Worm (Caenorhabditis elegans) whole organism, L3 larva: ENCODE results near the gene clec-225.

Experiments
- R02D3.7 ChIP-seq: fragments of 150-350 bp; optimal IDR thresholded peaks from 2 replicates; lab custom pipeline; 2014; ENCODE audit warnings: missing biosample characterization, missing genetic modification characterization
- aly-2 ChIP-seq: fragments of 150-350 bp; optimal IDR thresholded peaks from 2 replicates; lab custom pipeline; 2014; ENCODE audit warnings: missing biosample characterization, missing genetic modification characterization
- ama-1 ChIP-seq: fragments of 150-350 bp; optimal IDR thresholded peaks from 2 replicates; lab custom pipeline; 2018
- ceh-16 ChIP-seq: sonication (generic microtip); optimal IDR thresholded peaks from 2 replicates; lab custom pipeline; 2017; ENCODE audit warnings: missing biosample characterization, missing genetic modification characterization
- ceh-28 ChIP-seq: fragments of 150-350 bp; optimal IDR thresholded peaks from 2 replicates; lab custom pipeline; 2014; ENCODE audit warnings: missing biosample characterization, missing genetic modification reagents, missing genetic modification characterization
- ceh-82 ChIP-seq: fragments of 150-350 bp; optimal IDR thresholded peaks from 2 replicates; lab custom pipeline; 2014; ENCODE audit warnings: missing biosample characterization, missing genetic modification characterization
- daf-12 ChIP-seq: fragments of 150-350 bp; optimal IDR thresholded peaks from 2 replicates; lab custom pipeline; 2014; ENCODE audit warnings: missing biosample characterization, missing genetic modification reagents, missing genetic modification characterization
- egl-27 ChIP-seq: sonication (generic microtip); optimal IDR thresholded peaks from 4 replicates; lab custom pipeline; 2017; ENCODE audit warnings: missing biosample characterization, missing genetic modification reagents, missing genetic modification characterization
- elt-1 ChIP-seq: fragments of 150-350 bp; optimal IDR thresholded peaks from 2 replicates; lab custom pipeline; 2014; ENCODE audit warnings: missing biosample characterization, missing genetic modification characterization
- elt-3 ChIP-seq, 3 experiments: fragments of 150-350 bp in 1 of 3; sonication (generic microtip) in 2 of 3; optimal IDR thresholded peaks; 2 replicates in 2 of 3; 4 replicates in 1 of 3; lab custom pipeline; 2014 to 2017; ENCODE audit warnings: missing biosample characterization in 3 of 3, missing genetic modification characterization in 3 of 3
- eor-1 ChIP-seq, 2 experiments: fragments of 150-350 bp; optimal IDR thresholded peaks; 2 replicates each; lab custom pipeline; 2014 to 2018; ENCODE audit warnings: missing biosample characterization in 2 of 2, missing genetic modification characterization in 2 of 2
- fkh-10 ChIP-seq: sonication (generic microtip); optimal IDR thresholded peaks from 2 replicates; lab custom pipeline; 2017; ENCODE audit warnings: missing biosample characterization, missing genetic modification reagents, missing genetic modification characterization
- fkh-2 ChIP-seq: fragments of 150-350 bp; optimal IDR thresholded peaks from 2 replicates; lab custom pipeline; 2014; ENCODE audit warnings: missing biosample characterization, missing genetic modification reagents, missing genetic modification characterization
- fos-1 ChIP-seq: fragments of 150-350 bp; optimal IDR thresholded peaks from 2 replicates; lab custom pipeline; 2014; ENCODE audit warnings: missing biosample characterization, missing genetic modification characterization
- hmg-11 ChIP-seq: sonication (generic microtip); optimal IDR thresholded peaks from 2 replicates; lab custom pipeline; 2016; ENCODE audit warnings: missing genetic modification characterization, missing compliant biosample characterization
- jun-1 ChIP-seq: fragments of 150-350 bp; optimal IDR thresholded peaks from 2 replicates; lab custom pipeline; 2014; ENCODE audit warnings: missing biosample characterization, missing genetic modification reagents, missing genetic modification characterization
- lin-15B ChIP-seq: fragments of 150-350 bp; optimal IDR thresholded peaks from 2 replicates; lab custom pipeline; 2014; ENCODE audit warnings: missing biosample characterization, missing genetic modification characterization
- lin-39 ChIP-seq: fragments of 150-350 bp; optimal IDR thresholded peaks from 2 replicates; lab custom pipeline; 2018; ENCODE audit warnings: missing biosample characterization, missing genetic modification reagents, missing genetic modification characterization
- mdl-1 ChIP-seq: fragments of 150-350 bp; optimal IDR thresholded peaks from 2 replicates; lab custom pipeline; 2014; ENCODE audit warnings: missing biosample characterization, missing genetic modification characterization
- mml-1 ChIP-seq: fragments of 150-350 bp; sonication (generic microtip); optimal IDR thresholded peaks from 3 replicates; lab custom pipeline; 2014; ENCODE audit warnings: missing biosample characterization, missing genetic modification characterization
- nfya-1 ChIP-seq: sonication (generic microtip); optimal IDR thresholded peaks from 2 replicates; lab custom pipeline; 2017; ENCODE audit warnings: missing genetic modification characterization, mild to moderate bottlenecking, missing compliant biosample characterization, antibody characterized with exemption, moderate library complexity; ENCODE audit not compliant: insufficient read depth
- nhr-11 ChIP-seq: fragments of 150-350 bp; optimal IDR thresholded peaks from 2 replicates; lab custom pipeline; 2014; ENCODE audit warnings: missing biosample characterization, missing genetic modification characterization
- nhr-23 ChIP-seq: fragments of 150-350 bp; optimal IDR thresholded peaks from 2 replicates; lab custom pipeline; 2014; ENCODE audit warnings: missing biosample characterization, missing genetic modification reagents, missing genetic modification characterization
- nhr-43 ChIP-seq: sonication (generic microtip); optimal IDR thresholded peaks from 2 replicates; lab custom pipeline; 2016; ENCODE audit warnings: mild to moderate bottlenecking, missing genetic modification characterization, missing compliant biosample characterization; ENCODE audit not compliant: poor library complexity, severe bottlenecking
- nhr-76 ChIP-seq: fragments of 150-350 bp; sonication (generic microtip); optimal IDR thresholded peaks from 5 replicates; lab custom pipeline; 2014; ENCODE audit warnings: missing biosample characterization, missing genetic modification characterization
- pha-4 ChIP-seq: fragments of 150-350 bp; optimal IDR thresholded peaks from 2 replicates; lab custom pipeline; 2014; ENCODE audit warnings: missing biosample characterization, missing genetic modification reagents, missing genetic modification characterization
- pqm-1 ChIP-seq: fragments of 150-350 bp; optimal IDR thresholded peaks from 2 replicates; lab custom pipeline; 2017; ENCODE audit warnings: missing biosample characterization, missing genetic modification characterization, inconsistent platforms
- skn-1 ChIP-seq: fragments of 150-350 bp; optimal IDR thresholded peaks from 2 replicates; lab custom pipeline; 2014; ENCODE audit warnings: missing biosample characterization, missing genetic modification characterization
- snpc-4 ChIP-seq: fragments of 150-350 bp; optimal IDR thresholded peaks from 2 replicates; lab custom pipeline; 2014; ENCODE audit warnings: missing biosample characterization, missing genetic modification characterization
- tbx-2 ChIP-seq: sonication (generic microtip); optimal IDR thresholded peaks from 2 replicates; lab custom pipeline; 2016; ENCODE audit warnings: mild to moderate bottlenecking, missing genetic modification characterization, missing compliant biosample characterization
- unc-62 ChIP-seq: fragments of 150-350 bp; sonication (generic microtip); optimal IDR thresholded peaks from 4 replicates; lab custom pipeline; 2014; ENCODE audit warnings: missing biosample characterization, missing genetic modification reagents, missing genetic modification characterization

Gene clec-225

ce11 chrV:13162885-13163284, 28.2 kb upstream of the clec-225 start:
- peak; percentile 81 for TF ChIP-seq snpc-4 (tag; lab: Kevin White, UChicago)
- TF ChIP-seq fkh-2: no peak
- TF ChIP-seq, all 47 proteins: peak for 1

ce11 chrV:13161052-13161451, 26.4 kb upstream of the clec-225 start:
- no peak for TF ChIP-seq ceh-28
- TF ChIP-seq lin-39 (tag; lab: Kevin White, UChicago): peak; percentile 11
- no peak for TF ChIP-seq ceh-82
- TF ChIP-seq pqm-1: no peak

DNA sequence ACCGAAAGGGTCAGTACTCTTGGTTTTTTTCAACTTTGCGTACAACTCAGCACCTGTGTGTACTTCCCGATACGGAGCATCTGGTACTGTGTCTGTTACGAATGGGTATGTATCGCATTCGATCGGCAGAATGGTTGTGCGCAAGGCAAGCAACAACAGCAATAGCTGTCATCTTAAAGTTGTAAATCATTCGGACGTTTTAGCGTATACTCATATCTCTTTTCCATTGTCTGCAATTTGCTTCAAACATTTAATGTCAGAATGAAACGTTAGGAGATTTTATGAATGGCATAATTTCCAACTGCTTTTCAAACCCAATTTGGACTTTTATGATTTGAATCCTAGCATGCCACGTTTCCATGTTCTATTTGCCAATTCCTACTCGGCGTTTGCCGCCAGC, 22.4 kb upstream of the clec-225 start:
- TF ChIP-seq ceh-82 (no peak), unc-62 (GFP tag; lab: Kevin White, UChicago) (no peak), nhr-23 (tag; lab: Kevin White, UChicago) (no peak), lin-15B (tag; lab: Kevin White, UChicago) (no peak), hmg-11 (tag; lab: Kevin White, UChicago) (no peak), eor-1 (tag; optimal IDR thresholded peaks at IDR 0.05; lab: Kevin White, UChicago) (no peak), lin-39 (tag; lab: Kevin White, UChicago) (no peak), fkh-10 (GFP tag; lab: Kevin White, UChicago) (no peak)

ce11 chrV:13154225-13154624, 19.5 kb upstream of the clec-225 start:
- no peak for TF ChIP-seq unc-62 (GFP tag; lab: Kevin White, UChicago)
- no peak for TF ChIP-seq nhr-11
- TF ChIP-seq egl-27 (tag; lab: Kevin White, UChicago): no peak
- no peak for TF ChIP-seq ama-1 (lab: Kevin White, UChicago)
- no peak for TF ChIP-seq lin-39 (tag; lab: Kevin White, UChicago)
- TF ChIP-seq R02D3.7 (tag; lab: Kevin White, UChicago): no peak
- no peak for TF ChIP-seq pqm-1
- no peak for TF ChIP-seq hmg-11 (tag; lab: Kevin White, UChicago)
- no peak for TF ChIP-seq ceh-16
- TF ChIP-seq ceh-82: no peak
- no peak for TF ChIP-seq eor-1 (tag; optimal IDR thresholded peaks at IDR 0.05; lab: Kevin White, UChicago)
- no peak for TF ChIP-seq nhr-23 (tag; lab: Kevin White, UChicago)
- TF ChIP-seq nfya-1 (tag; lab: Kevin White, UChicago): no peak
- no peak for TF ChIP-seq fkh-10 (GFP tag; lab: Kevin White, UChicago)
- TF ChIP-seq aly-2: no peak

ce11 chrV:13152575-13152974, 17.9 kb upstream of the clec-225 start, which contains the start of gene noca-1:
Gene noca-1, plus strand, starts transcription at chrV:13152919.
- TF ChIP-seq jun-1 (tag; lab: Kevin White, UChicago) (no peak), daf-12 (tag; lab: Kevin White, UChicago) (no peak), lin-39 (tag; lab: Kevin White, UChicago) (no peak), ama-1 (lab: Kevin White, UChicago) (no peak)

ce11 chrV:13138681-13139080, 4.0 kb upstream of the clec-225 start, which contains the start of gene dhc-3:
Gene dhc-3, plus strand, starts transcription at chrV:13138981.
- TF ChIP-seq tbx-2 (tag; lab: Kevin White, UChicago) (no peak), nhr-76 (tag; lab: Kevin White, UChicago) (no peak), pha-4 (no peak), elt-3 (tag; optimal IDR thresholded peaks at IDR 0.05; lab: Kevin White, UChicago) (no peak), nhr-43 (no peak), daf-12 (tag; lab: Kevin White, UChicago) (no peak), lin-39 (tag; lab: Kevin White, UChicago) (no peak), skn-1 (no peak), elt-1 (no peak), mml-1 (no peak), fos-1 (tag; lab: Kevin White, UChicago) (no peak), pqm-1 (no peak), jun-1 (tag; lab: Kevin White, UChicago) (no peak), aly-2 (no peak), fkh-10 (GFP tag; lab: Kevin White, UChicago) (no peak), mdl-1 (no peak), fkh-2 (no peak)
